Fruit fly (Drosophila melanogaster): Measurements from ENCODE around the gene hiro.

DNA sequence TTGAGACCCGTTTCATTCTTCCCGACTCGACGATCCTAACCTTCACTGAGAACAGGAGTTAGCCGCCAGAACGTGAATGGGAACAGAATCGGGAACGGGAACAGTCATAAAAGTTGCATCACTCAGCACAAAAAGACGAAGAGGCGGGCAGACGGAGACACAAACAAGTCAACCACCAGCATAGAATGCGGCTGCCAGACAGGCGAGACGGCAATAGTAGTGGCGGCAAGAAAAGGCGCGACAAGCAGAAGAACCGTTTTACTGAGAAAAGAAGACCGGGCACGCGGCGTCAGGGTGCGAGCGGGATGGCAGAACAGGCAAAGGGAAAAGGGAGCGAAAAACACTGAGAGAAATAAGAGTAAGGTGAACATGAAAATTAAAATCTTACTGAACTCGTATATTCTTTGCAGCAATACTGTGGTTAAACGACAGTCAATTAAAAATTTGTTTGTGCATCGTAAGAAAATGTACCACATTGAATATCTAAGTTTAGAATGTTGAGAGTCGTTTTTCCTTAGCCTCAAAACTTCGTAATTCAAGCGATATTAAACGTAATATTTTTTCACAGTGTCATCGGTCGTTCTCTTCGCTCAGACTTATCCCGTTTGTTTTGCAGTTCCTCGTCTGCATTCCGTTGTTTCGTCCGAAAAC lies 47.3 kb downstream of the hiro start:
- TF ChIP-seq CG12605 (GFP tag; IDR thresholded peaks at IDR 0.05): peak; percentile 79
- TF ChIP-seq CG9948 (tag; optimal IDR thresholded peaks at IDR 0.05): peak; percentile 91
- peak; percentile 95 for TF ChIP-seq CG14655 (GFP tag; optimal IDR thresholded peaks at IDR 0.05)
- peak; percentile 96 for TF ChIP-seq EcR (GFP tag; optimal IDR thresholded peaks at IDR 0.05)
- peak; percentile 91 for TF ChIP-seq CG15710 (tag; optimal IDR thresholded peaks at IDR 0.05)
- TF ChIP-seq D1 (tag; optimal IDR thresholded peaks at IDR 0.05): peak; percentile 78
- peak; percentile 56 for TF ChIP-seq rn (GFP tag; IDR thresholded peaks at IDR 0.05)
- TF ChIP-seq CG8159 (tag; optimal IDR thresholded peaks at IDR 0.05): peak; percentile 93
- TF ChIP-seq CG17806 (tag; optimal IDR thresholded peaks at IDR 0.05): peak; percentile 91
- peak; percentile 90 for TF ChIP-seq CG34367 (tag; optimal IDR thresholded peaks at IDR 0.05)

Measured in whole organism, pupa.